Worm (Caenorhabditis elegans): ENCODE results near the gene shw-3.
A peak's percentile ranks its signal among the peaks of the same experiment; 100 is the strongest.

shw-3 gene

DNA sequence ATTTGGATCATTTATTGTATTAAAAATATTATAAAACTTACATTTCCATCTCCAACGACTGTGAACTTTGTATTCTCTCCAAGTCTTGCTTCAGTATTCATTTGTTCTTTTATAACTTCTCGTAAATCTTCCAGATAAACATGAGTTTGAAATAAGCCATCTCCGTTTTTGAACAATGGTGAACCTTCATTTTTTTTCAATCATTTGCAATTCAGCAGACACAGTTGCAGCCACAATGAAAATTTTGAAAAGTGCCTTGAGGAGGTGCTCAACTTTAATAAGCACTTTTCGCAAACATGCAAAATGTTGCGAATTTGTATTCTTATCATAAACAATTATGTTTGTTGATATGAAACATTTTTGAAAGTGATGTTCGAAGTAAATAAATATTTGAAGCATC is 42.7 kb downstream of the shw-3 start, which contains the start of gene T16G1.3:
Gene T16G1.3 (minus strand): TSS at position 101 of the 400 bp plus-strand sequence.
- no peak for TF ChIP-seq ZK337.2 (GFP tag; IDR thresholded peaks at IDR 0.05)
- no peak for TF ChIP-seq pha-4 (GFP tag; IDR thresholded peaks at IDR 0.05)
- no peak for TF ChIP-seq pha-4 (tag; optimal IDR thresholded peaks at IDR 0.05)
- TF ChIP-seq mdt-29 (GFP tag; IDR thresholded peaks at IDR 0.05), result no peak
- TF ChIP-seq sdz-12 (GFP tag; optimal IDR thresholded peaks at IDR 0.05), result no peak
- TF ChIP-seq daf-16 (GFP tag; optimal IDR thresholded peaks at IDR 0.05), result no peak
- no peak for TF ChIP-seq daf-16 (tag; optimal IDR thresholded peaks at IDR 0.05)
- no peak for TF ChIP-seq jun-1 (tag; optimal IDR thresholded peaks at IDR 0.05)
- no peak for TF ChIP-seq lin-13 (GFP tag; optimal IDR thresholded peaks at IDR 0.05)
- TF ChIP-seq cey-2 (tag; optimal IDR thresholded peaks at IDR 0.05; ENCODE audit: borderline replicate concordance, insufficient read depth), result no peak
- TF ChIP-seq mep-1 (tag; optimal IDR thresholded peaks at IDR 0.05), result no peak
- no peak for TF ChIP-seq hif-1 (tag; optimal IDR thresholded peaks at IDR 0.05)
- no peak for TF ChIP-seq set-16 (GFP tag; IDR thresholded peaks at IDR 0.05)
- TF ChIP-seq nhr-10 (tag; optimal IDR thresholded peaks at IDR 0.05), result no peak
- TF ChIP-seq vab-7 (GFP tag; IDR thresholded peaks at IDR 0.05), result no peak
- no peak for TF ChIP-seq ceh-32 (tag; optimal IDR thresholded peaks at IDR 0.05; ENCODE audit: poor library complexity)
- TF ChIP-seq fkh-10 (GFP tag; optimal IDR thresholded peaks at IDR 0.05), result no peak
- TF ChIP-seq nhr-48 (tag; optimal IDR thresholded peaks at IDR 0.05), result no peak
- TF ChIP-seq Y75B8A.6 (GFP tag; IDR thresholded peaks at IDR 0.05), result no peak

DNA sequence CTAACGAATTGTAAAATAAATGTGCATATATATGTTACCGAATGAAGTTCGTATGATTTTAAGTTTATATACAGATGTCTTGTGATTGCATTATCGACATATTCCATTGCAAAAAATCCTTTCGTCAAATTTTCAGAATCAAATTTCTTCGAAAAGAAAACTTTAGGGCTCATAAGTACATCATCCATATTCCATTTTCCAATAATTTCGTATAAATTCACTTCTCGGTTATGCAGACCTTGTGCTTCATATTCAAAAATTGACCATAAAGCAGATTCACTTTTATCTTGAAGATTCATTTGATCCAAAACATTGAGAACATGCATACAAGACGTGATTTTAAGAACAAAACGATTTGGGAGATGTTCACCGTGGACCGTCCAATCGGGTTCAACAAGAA is 43.6 kb downstream of the shw-3 start:
- TF ChIP-seq unc-62 (GFP tag; optimal IDR thresholded peaks at IDR 0.05 in 1 of 2) (peak in 1 of 2 experiments; percentile 92), unc-62 (tag; optimal IDR thresholded peaks at IDR 0.05) (no peak), lim-7 (GFP tag; IDR thresholded peaks at IDR 0.05) (no peak)

DNA sequence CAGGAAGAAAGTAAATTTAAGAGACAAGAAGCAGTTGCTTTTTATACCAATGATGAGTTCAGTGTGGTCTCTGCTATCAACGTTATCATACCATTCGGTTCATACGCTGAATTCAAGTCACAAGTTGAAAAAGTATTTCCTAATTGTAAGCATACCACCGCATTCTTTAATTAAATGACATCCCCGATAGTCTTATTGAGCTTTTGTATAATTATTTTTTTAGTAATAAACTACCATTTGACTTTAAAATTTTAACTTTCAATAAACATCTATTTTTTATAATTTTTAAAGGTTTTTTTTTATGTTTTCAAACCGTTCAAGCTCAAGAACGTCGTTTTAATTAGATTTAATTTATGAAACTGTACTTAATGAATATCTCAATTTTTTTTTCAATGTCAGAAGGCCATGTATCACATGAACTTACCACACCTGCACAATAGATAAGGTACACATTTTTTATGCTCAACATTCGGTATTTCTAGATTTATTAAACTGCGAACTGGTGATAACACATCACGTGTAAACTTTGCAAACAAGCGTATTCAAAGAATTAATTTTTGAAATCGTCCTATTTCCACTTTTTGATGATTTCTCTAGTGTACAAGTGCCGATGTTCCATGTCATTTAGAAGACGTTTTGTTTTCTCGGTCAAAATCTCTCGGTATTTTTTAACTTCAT is 45.0 kb downstream of the shw-3 start, which contains the start of gene T16G1.4:
Gene T16G1.4 (minus strand): TSS at position 51 of the 678 bp plus-strand sequence.
- TF ChIP-seq hlh-11 (tag; optimal IDR thresholded peaks at IDR 0.05) (no peak), nhr-77 (tag; optimal IDR thresholded peaks at IDR 0.05) (no peak), lim-7 (GFP tag; IDR thresholded peaks at IDR 0.05) (no peak), hlh-30 (tag; optimal IDR thresholded peaks at IDR 0.05; ENCODE audit: insufficient read depth) (peak; percentile 46), lsy-2 (tag; optimal IDR thresholded peaks at IDR 0.05) (no peak), fos-1 (tag; optimal IDR thresholded peaks at IDR 0.05) (no peak), F26F4.8 (GFP tag; conservative IDR thresholded peaks at IDR 0.05) (no peak), daf-16 (GFP tag; optimal IDR thresholded peaks at IDR 0.05) (no peak), daf-16 (tag; optimal IDR thresholded peaks at IDR 0.05) (peak; percentile 51), Y105C5A.15 (GFP tag; IDR thresholded peaks at IDR 0.05) (no peak), nhr-6 (tag; optimal IDR thresholded peaks at IDR 0.05) (no peak), zip-11 (GFP tag; IDR thresholded peaks at IDR 0.05) (no peak), nhr-237 (tag; optimal IDR thresholded peaks at IDR 0.05) (no peak), Y48G9A.11 (GFP tag; IDR thresholded peaks at IDR 0.05) (no peak), zfp-2 (tag; optimal IDR thresholded peaks at IDR 0.05) (no peak), lin-29 (GFP tag; IDR thresholded peaks at IDR 0.05) (no peak), lin-13 (GFP tag; optimal IDR thresholded peaks at IDR 0.05) (no peak), nhr-28 (tag; optimal IDR thresholded peaks at IDR 0.05) (peak; percentile 11), lin-38 (GFP tag; IDR thresholded peaks at IDR 0.05) (no peak), spr-3 (GFP tag; optimal IDR thresholded peaks at IDR 0.05) (no peak), saeg-2 (GFP tag; IDR thresholded peaks at IDR 0.05) (no peak), lir-3 (tag; optimal IDR thresholded peaks at IDR 0.05) (no peak), skn-1 (tag; optimal IDR thresholded peaks at IDR 0.05) (no peak), egl-43 (GFP tag; IDR thresholded peaks at IDR 0.05) (no peak), snpc-1.2 (GFP tag; IDR thresholded peaks at IDR 0.05) (no peak), attf-4 (tag; optimal IDR thresholded peaks at IDR 0.05) (no peak)
